Worm (Caenorhabditis elegans) whole organism, L1 larva: ENCODE data around the gene glr-8.

ENCODE experiments used
- C04F5.9 ChIP-seq: sonication (generic microtip); optimal IDR thresholded peaks from 2 replicates; lab custom pipeline; 2016; ENCODE audit warnings: missing genetic modification characterization, missing compliant biosample characterization
- C16A3.4 ChIP-seq: fragments of 150-350 bp; optimal IDR thresholded peaks from 2 replicates; lab custom pipeline; 2014; ENCODE audit warnings: missing biosample characterization, missing genetic modification characterization
- Y116A8C.19 ChIP-seq: sonication (generic microtip); optimal IDR thresholded peaks from 2 replicates; lab custom pipeline; 2016; ENCODE audit warnings: missing compliant biosample characterization, missing genetic modification characterization, borderline replicate concordance
- ama-1 ChIP-seq: fragments of 150-350 bp; optimal IDR thresholded peaks from 2 replicates; lab custom pipeline; 2014
- blmp-1 ChIP-seq: fragments of 150-350 bp; optimal IDR thresholded peaks from 2 replicates; lab custom pipeline; 2014; ENCODE audit warnings: missing biosample characterization, missing genetic modification characterization
- ceh-63 ChIP-seq: fragments of 200-800 bp; sonication (Bioruptor generic); optimal IDR thresholded peaks from 2 replicates; lab custom pipeline; 2018; ENCODE audit warnings: mild to moderate bottlenecking, missing genetic modification characterization, missing compliant biosample characterization
- dsc-1 ChIP-seq: sonication (generic microtip); optimal IDR thresholded peaks from 2 replicates; lab custom pipeline; 2016; ENCODE audit warnings: mild to moderate bottlenecking, missing genetic modification characterization, missing compliant biosample characterization
- efl-1 ChIP-seq, 4 experiments: fragments of 150-350 bp; optimal IDR thresholded peaks in 3 of 4; peaks in 1 of 4; 1 replicate in 1 of 4; 2 replicates in 3 of 4; lab custom pipeline; 2014; ENCODE audit warnings: missing biosample characterization in 2 of 4, missing genetic modification characterization in 2 of 4, missing genetic modification reagents in 2 of 4
- egl-27 ChIP-seq, 2 experiments: fragments of 150-350 bp in 1 of 2; sonication (generic microtip); optimal IDR thresholded peaks; 3 replicates each; lab custom pipeline; 2017 to 2018; ENCODE audit warnings: missing biosample characterization in 2 of 2, missing genetic modification characterization in 2 of 2, missing genetic modification reagents in 2 of 2
- elt-2 ChIP-seq: sonication (generic microtip); optimal IDR thresholded peaks from 2 replicates; lab custom pipeline; 2016; ENCODE audit warnings: missing genetic modification characterization, mild to moderate bottlenecking, inconsistent platforms, missing compliant biosample characterization, missing genetic modification reagents
- ets-5 ChIP-seq: fragments of 200-800 bp; sonication (Bioruptor generic); IDR thresholded peaks from 2 replicates; pipeline ENCODE4 v1.3.6; 2022; ENCODE audit warnings: missing genetic modification characterization, missing compliant biosample characterization
- fkh-10 ChIP-seq: sonication (generic microtip); optimal IDR thresholded peaks from 2 replicates; lab custom pipeline; 2017; ENCODE audit warnings: missing biosample characterization, missing genetic modification reagents, missing genetic modification characterization
- fkh-4 ChIP-seq: sonication (generic microtip); optimal IDR thresholded peaks from 2 replicates; lab custom pipeline; 2016; ENCODE audit warnings: missing compliant biosample characterization, missing genetic modification characterization, borderline replicate concordance
- grh-1 ChIP-seq: fragments of 200-800 bp; sonication (Bioruptor generic); IDR thresholded peaks from 2 replicates; pipeline ENCODE4 v1.3.6; 2022; ENCODE audit warnings: missing genetic modification reagents, missing genetic modification characterization, missing compliant biosample characterization
- lin-14 ChIP-seq: fragments of 200-800 bp; sonication (Bioruptor generic); optimal IDR thresholded peaks from 2 replicates; lab custom pipeline; 2018; ENCODE audit warnings: mild to moderate bottlenecking, missing genetic modification characterization, moderate library complexity, missing compliant biosample characterization
- lin-35 ChIP-seq, 2 experiments: fragments of 150-350 bp; optimal IDR thresholded peaks; 2 replicates each; lab custom pipeline; 2014; ENCODE audit warnings: missing biosample characterization in 2 of 2, missing genetic modification characterization in 2 of 2, missing genetic modification reagents in 2 of 2
- lir-3 ChIP-seq: sonication (generic microtip); optimal IDR thresholded peaks from 2 replicates; lab custom pipeline; 2016; ENCODE audit warnings: mild to moderate bottlenecking, missing genetic modification characterization, moderate library complexity, missing compliant biosample characterization; ENCODE audit not compliant: poor library complexity
- mab-9 ChIP-seq: fragments of 200-800 bp; sonication (Bioruptor generic); IDR thresholded peaks from 2 replicates; pipeline ENCODE4 v1.3.6; 2022; ENCODE audit warnings: missing genetic modification reagents, missing genetic modification characterization, missing compliant biosample characterization
- mef-2 ChIP-seq: fragments of 150-350 bp; optimal IDR thresholded peaks from 2 replicates; lab custom pipeline; 2014; ENCODE audit warnings: missing biosample characterization, missing genetic modification characterization
- nhr-11 ChIP-seq: fragments of 150-350 bp; optimal IDR thresholded peaks from 2 replicates; lab custom pipeline; 2014; ENCODE audit warnings: missing biosample characterization, missing genetic modification characterization
- nhr-12 ChIP-seq: sonication (generic microtip); optimal IDR thresholded peaks from 2 replicates; lab custom pipeline; 2017; ENCODE audit warnings: missing biosample characterization, missing genetic modification characterization
- nhr-20 ChIP-seq: sonication (generic microtip); optimal IDR thresholded peaks from 2 replicates; lab custom pipeline; 2016; ENCODE audit warnings: mild to moderate bottlenecking, missing genetic modification characterization, missing compliant biosample characterization
- nhr-71 ChIP-seq: sonication (generic microtip); optimal IDR thresholded peaks from 2 replicates; lab custom pipeline; 2016; ENCODE audit warnings: mild to moderate bottlenecking, missing genetic modification characterization, moderate library complexity, missing compliant biosample characterization
- nhr-76 ChIP-seq: sonication (generic microtip); optimal IDR thresholded peaks from 2 replicates; lab custom pipeline; 2017; ENCODE audit warnings: missing biosample characterization, missing genetic modification characterization
- nhr-77 ChIP-seq: fragments of 150-350 bp; optimal IDR thresholded peaks from 2 replicates; lab custom pipeline; 2014; ENCODE audit warnings: missing biosample characterization, missing genetic modification characterization
- nhr-84 ChIP-seq: sonication (generic microtip); optimal IDR thresholded peaks from 2 replicates; lab custom pipeline; 2017; ENCODE audit warnings: missing biosample characterization, missing genetic modification characterization
- pag-3 ChIP-seq: sonication (generic microtip); optimal IDR thresholded peaks from 2 replicates; lab custom pipeline; 2017; ENCODE audit warnings: missing genetic modification characterization, mild to moderate bottlenecking, missing compliant biosample characterization, antibody characterized with exemption, borderline replicate concordance; ENCODE audit not compliant: insufficient read depth
- pqm-1 ChIP-seq: sonication (generic microtip); optimal IDR thresholded peaks from 3 replicates; lab custom pipeline; 2017; ENCODE audit warnings: missing biosample characterization, missing genetic modification characterization
- sox-4 ChIP-seq: sonication (generic microtip); optimal IDR thresholded peaks from 2 replicates; lab custom pipeline; 2016; ENCODE audit warnings: missing genetic modification characterization, missing compliant biosample characterization
- sup-37 ChIP-seq: fragments of 200-800 bp; sonication (Bioruptor generic); optimal IDR thresholded peaks from 2 replicates; lab custom pipeline; 2018; ENCODE audit warnings: mild to moderate bottlenecking, missing genetic modification characterization, missing compliant biosample characterization
- swsn-7 ChIP-seq: sonication (generic microtip); optimal IDR thresholded peaks from 2 replicates; lab custom pipeline; 2016; ENCODE audit warnings: missing genetic modification characterization, missing compliant biosample characterization
- tlp-1 ChIP-seq: fragments of 150-350 bp; optimal IDR thresholded peaks from 2 replicates; lab custom pipeline; 2014; ENCODE audit warnings: missing biosample characterization, missing genetic modification characterization
- unc-130 ChIP-seq: fragments of 150-350 bp; optimal IDR thresholded peaks from 2 replicates; lab custom pipeline; 2017; ENCODE audit warnings: missing biosample characterization, missing genetic modification characterization, inconsistent platforms
- unc-86 ChIP-seq: sonication (generic microtip); optimal IDR thresholded peaks from 2 replicates; lab custom pipeline; 2016; ENCODE audit warnings: missing genetic modification characterization, missing compliant biosample characterization
- zag-1 ChIP-seq: fragments of 150-350 bp; optimal IDR thresholded peaks from 2 replicates; lab custom pipeline; 2014; ENCODE audit warnings: missing biosample characterization, missing genetic modification characterization
- ztf-4 ChIP-seq: fragments of 150-350 bp; optimal IDR thresholded peaks from 2 replicates; lab custom pipeline; 2014; ENCODE audit warnings: missing biosample characterization, missing genetic modification characterization

glr-8 gene

DNA sequence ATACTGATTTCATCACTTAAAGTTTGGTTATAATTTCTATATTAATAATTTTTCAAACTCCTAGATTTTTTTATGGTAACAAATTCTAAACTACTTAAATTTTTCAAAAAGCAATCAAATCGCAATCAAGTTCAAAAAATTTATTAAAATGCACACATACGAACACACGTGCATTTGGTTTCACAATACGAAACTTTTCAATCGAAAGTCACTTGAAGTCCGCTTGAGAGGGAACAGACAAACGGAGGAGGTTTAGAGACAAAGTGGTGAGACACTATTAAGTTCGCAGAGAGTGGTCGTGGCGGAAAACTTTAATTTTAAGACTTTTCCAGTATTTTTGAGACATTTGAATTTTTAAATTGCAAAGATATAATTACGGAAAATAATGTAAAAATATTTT lies at the start of gene glr-8:
Gene glr-8, plus strand, starts transcription at position 319 of the 400 bp plus-strand sequence.
- no peak for TF ChIP-seq efl-1 (optimal IDR thresholded peaks at IDR 0.05; lab: Kevin White, UChicago)
- peak in 1 of 2 experiments; percentile 48 for TF ChIP-seq efl-1 (GFP tag; optimal IDR thresholded peaks at IDR 0.05 in 1 of 2; lab: Kevin White, UChicago)
- TF ChIP-seq nhr-84 (tag; lab: Kevin White, UChicago), result no peak
- peak; percentile 65 for TF ChIP-seq blmp-1 (tag; lab: Kevin White, UChicago)
- no peak for TF ChIP-seq Y116A8C.19 (tag; lab: Kevin White, UChicago)

DNA sequence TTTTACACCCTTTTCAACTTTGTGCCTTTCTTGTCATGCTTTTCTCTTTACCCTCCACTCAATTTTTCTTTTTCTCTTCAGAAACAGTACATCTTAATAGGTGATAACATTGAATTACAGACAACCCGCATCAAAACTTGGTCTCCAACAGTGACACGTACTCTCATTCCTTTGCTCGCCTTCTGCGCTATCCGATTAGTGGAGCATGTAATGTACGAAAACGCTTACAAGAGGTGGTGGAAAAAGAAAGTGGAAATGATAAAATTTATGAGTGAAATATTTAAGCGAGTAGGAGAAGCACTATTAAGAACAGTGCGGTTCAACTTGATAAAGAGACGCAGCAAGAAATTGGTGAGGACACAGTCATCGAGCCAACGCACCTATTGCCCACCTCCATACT lies 49.2 kb upstream of the glr-8 start, which contains the start of gene pept-1:
Gene pept-1, plus strand, starts transcription at position 306 of the 400 bp plus-strand sequence.
- TF ChIP-seq lin-35 (GFP tag; optimal IDR thresholded peaks at IDR 0.05; lab: Kevin White, UChicago) (peak in 1 of 2 experiments; percentile 44), sox-4 (no peak), nhr-20 (tag; lab: Kevin White, UChicago) (peak; percentile 21), zag-1 (tag; lab: Kevin White, UChicago) (no peak), grh-1 (GFP tag; lab: Robert Waterston, UW) (no peak), elt-2 (tag; lab: Kevin White, UChicago) (peak; percentile 96), nhr-12 (tag; lab: Kevin White, UChicago) (no peak), mab-9 (GFP tag; lab: Robert Waterston, UW) (no peak), lin-14 (GFP tag; lab: Kevin White, UChicago) (peak; percentile 26), nhr-71 (tag; lab: Kevin White, UChicago) (peak; percentile 12), nhr-76 (tag; lab: Kevin White, UChicago) (no peak), pqm-1 (tag; lab: Kevin White, UChicago) (peak; percentile 60), nhr-84 (tag; lab: Kevin White, UChicago) (no peak), ets-5 (no peak)

DNA sequence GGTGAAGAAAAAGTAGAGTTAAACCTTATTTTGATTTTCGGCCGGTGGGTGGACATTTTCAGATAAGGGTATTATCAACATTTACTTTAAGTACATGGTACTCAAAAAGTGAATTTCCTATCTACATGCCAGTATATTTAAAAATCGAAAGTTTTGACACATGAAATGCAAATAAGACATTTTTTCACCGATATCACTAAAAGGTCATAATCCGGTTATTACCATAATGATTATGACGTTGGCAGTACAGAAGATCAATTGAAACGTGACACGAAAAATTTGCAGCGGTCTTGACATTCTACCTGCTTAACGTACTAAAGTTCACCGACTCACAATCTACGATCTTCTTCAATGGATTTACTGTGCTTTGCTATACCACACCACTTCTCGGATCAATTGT lies 47.8 kb upstream of the glr-8 start:
- no peak for TF ChIP-seq egl-27 (tag; optimal IDR thresholded peaks at IDR 0.05; lab: Kevin White, UChicago)
- TF ChIP-seq unc-130, result no peak
- TF ChIP-seq tlp-1 (tag; lab: Kevin White, UChicago), result no peak
- peak; percentile 60 for TF ChIP-seq elt-2 (tag; lab: Kevin White, UChicago)

DNA sequence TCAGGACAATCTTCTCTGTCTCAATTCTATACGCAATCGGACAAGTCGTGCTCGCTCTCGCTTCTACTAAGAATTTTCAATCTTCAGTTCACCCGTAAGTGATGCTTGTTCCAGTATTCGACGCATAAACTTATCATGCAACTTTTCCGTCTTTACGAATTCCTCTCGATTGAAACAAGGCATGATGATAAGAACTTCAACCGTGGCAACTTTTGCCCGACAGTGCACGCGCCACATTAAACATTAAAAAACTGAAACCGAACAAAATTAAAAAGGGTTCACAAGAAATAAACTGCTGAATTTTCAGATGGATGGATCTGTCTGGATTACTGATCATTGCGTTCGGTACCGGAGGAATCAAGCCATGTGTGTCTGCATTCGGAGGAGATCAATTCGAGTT lies 47.3 kb upstream of the glr-8 start:
- TF ChIP-seq swsn-7 (tag; lab: Kevin White, UChicago), result no peak
- TF ChIP-seq C04F5.9 (tag; lab: Kevin White, UChicago), result no peak
- no peak for TF ChIP-seq fkh-10
- no peak for TF ChIP-seq lir-3
- no peak for TF ChIP-seq lin-14 (GFP tag; lab: Kevin White, UChicago)
- TF ChIP-seq mef-2 (tag; lab: Kevin White, UChicago), result no peak
- no peak for TF ChIP-seq unc-86 (tag; lab: Kevin White, UChicago)
- no peak for TF ChIP-seq ztf-4
- no peak for TF ChIP-seq ama-1 (lab: Kevin White, UChicago)
- TF ChIP-seq C16A3.4, result no peak
- no peak for TF ChIP-seq lin-35 (GFP tag; optimal IDR thresholded peaks at IDR 0.05; lab: Kevin White, UChicago)
- no peak for TF ChIP-seq dsc-1 (tag; lab: Kevin White, UChicago)
- TF ChIP-seq ceh-63 (GFP tag; lab: Kevin White, UChicago), result no peak
- TF ChIP-seq nhr-77 (tag; lab: Kevin White, UChicago), result no peak

DNA sequence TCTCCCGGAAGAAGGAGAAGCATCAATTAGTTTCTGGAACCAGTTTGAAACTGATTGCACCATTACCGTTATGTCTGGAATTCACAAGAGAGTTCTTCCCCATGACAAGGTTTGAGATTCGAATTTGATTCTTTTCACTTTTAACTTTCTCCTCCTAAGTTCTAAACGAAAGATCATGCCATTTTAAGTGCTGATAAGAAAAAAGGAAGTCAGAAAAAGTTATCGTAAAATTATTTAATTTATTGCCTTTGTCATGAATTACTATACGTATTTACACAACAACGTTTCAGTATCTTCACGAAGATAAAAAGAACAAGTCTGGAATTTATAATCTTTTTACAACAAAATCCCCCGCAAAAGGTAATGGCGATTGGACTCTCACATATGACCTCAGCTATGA lies 45.7 kb upstream of the glr-8 start:
- TF ChIP-seq nhr-11 (tag; lab: Kevin White, UChicago) (no peak), nhr-71 (tag; lab: Kevin White, UChicago) (no peak), fkh-4 (tag; lab: Kevin White, UChicago) (no peak), sup-37 (GFP tag; lab: Kevin White, UChicago) (no peak), nhr-12 (tag; lab: Kevin White, UChicago) (no peak), pag-3 (tag; lab: Kevin White, UChicago) (no peak)
- TF ChIP-seq, all 84 proteins: peak for 0
